Worm (Caenorhabditis elegans) whole organism, young adult: ENCODE results near the gene R193.1.

Experiments
- B0035.1 ChIP-seq: sonication (generic microtip); optimal IDR thresholded peaks from 2 replicates; lab custom pipeline; 2016; ENCODE audit warnings: missing genetic modification characterization, mild to moderate bottlenecking, missing compliant biosample characterization, missing genotype, missing genetic modification reagents
- F10E7.11 ChIP-seq: sonication (generic microtip); optimal IDR thresholded peaks from 2 replicates; lab custom pipeline; 2017; ENCODE audit warnings: mild to moderate bottlenecking, missing genetic modification characterization, moderate library complexity, missing compliant biosample characterization
- akir-1 ChIP-seq: fragments of 200-800 bp; sonication (Bioruptor generic); optimal IDR thresholded peaks from 2 replicates; lab custom pipeline; 2018; ENCODE audit warnings: mild to moderate bottlenecking, missing genetic modification characterization, moderate library complexity, missing compliant biosample characterization
- ceh-100 ChIP-seq: fragments of 200-800 bp; sonication (Bioruptor generic); IDR thresholded peaks from 2 replicates; pipeline ENCODE4 v1.3.6; 2022; ENCODE audit warnings: missing genetic modification reagents, missing genetic modification characterization, missing compliant biosample characterization
- dpl-1 ChIP-seq: fragments of 150-350 bp; optimal IDR thresholded peaks from 2 replicates; lab custom pipeline; 2014; ENCODE audit warnings: missing biosample characterization, missing genetic modification reagents, missing genetic modification characterization
- lin-26 ChIP-seq: fragments of 200-800 bp; sonication (Bioruptor generic); IDR thresholded peaks from 2 replicates; pipeline ENCODE4 v1.3.6; 2022; ENCODE audit warnings: missing genetic modification reagents, missing genetic modification characterization, missing compliant biosample characterization
- unc-62 ChIP-seq: fragments of 150-350 bp; optimal IDR thresholded peaks from 2 replicates; lab custom pipeline; 2014; ENCODE audit warnings: missing biosample characterization, missing genetic modification reagents, missing genetic modification characterization
- ztf-3 ChIP-seq: fragments of 200-800 bp; sonication (Bioruptor generic); optimal IDR thresholded peaks from 2 replicates; lab custom pipeline; 2018; ENCODE audit warnings: mild to moderate bottlenecking, missing genetic modification characterization, missing compliant biosample characterization
- ztf-6 ChIP-seq: fragments of 200-800 bp; sonication (Bioruptor generic); IDR thresholded peaks from 2 replicates; pipeline ENCODE4 v1.3.6; 2022; ENCODE audit warnings: missing genetic modification reagents, missing genetic modification characterization, missing compliant biosample characterization

DNA sequence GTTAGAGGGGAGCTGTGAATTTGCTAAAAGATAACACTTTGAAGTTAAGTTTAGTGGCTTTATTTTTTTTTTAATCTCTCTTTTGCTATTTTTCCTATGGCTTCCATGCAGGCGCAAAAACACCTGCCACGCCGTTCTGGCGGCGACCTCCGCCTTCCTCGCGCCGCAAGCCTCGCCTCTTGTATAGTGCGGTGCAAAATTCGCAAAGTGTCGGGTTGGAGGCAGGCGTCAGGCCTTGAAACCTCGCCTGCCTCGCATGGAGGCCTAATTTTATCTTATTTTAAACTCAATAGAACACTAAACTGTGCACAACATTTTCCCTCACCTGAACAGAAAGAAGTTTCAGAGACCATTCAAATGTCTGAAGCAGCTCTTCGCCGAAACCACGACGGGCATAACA lies 17.3 kb downstream of the R193.1 start:
- TF ChIP-seq ztf-3 (no peak), ceh-100 (GFP tag; lab: Robert Waterston, UW) (no peak), unc-62 (no peak), akir-1 (GFP tag; lab: Kevin White, UChicago) (no peak), ztf-6 (no peak), lin-26 (GFP tag; lab: Robert Waterston, UW) (no peak), F10E7.11 (no peak), B0035.1 (tag; lab: Kevin White, UChicago) (no peak), dpl-1 (GFP tag; lab: Kevin White, UChicago) (no peak)
